Fruit fly (Drosophila melanogaster) whole organism, embryonic: ENCODE measurements around the gene CG9288.
A peak's percentile ranks its signal among the peaks of the same experiment; 100 is the strongest.

ENCODE experiments used
- ATbp ChIP-seq: fragments of 200-800 bp; sonication (Bioruptor generic); optimal IDR thresholded peaks from 2 replicates; lab custom pipeline; 2017; ENCODE audit warnings: missing biosample characterization, mild to moderate bottlenecking, missing genetic modification characterization, missing genetic modification reagents
- CG10565 ChIP-seq: fragments of 200-800 bp; sonication (Bioruptor generic); optimal IDR thresholded peaks from 3 replicates; lab custom pipeline; 2016; ENCODE audit warnings: missing biosample characterization, mild to moderate bottlenecking, missing genetic modification characterization
- CG11723 ChIP-seq: fragments of 200-800 bp; sonication (Bioruptor generic); optimal IDR thresholded peaks from 2 replicates; lab custom pipeline; 2017; ENCODE audit warnings: missing biosample characterization, mild to moderate bottlenecking, missing genetic modification characterization
- CG13775 ChIP-seq: fragments of 200-800 bp; sonication (Bioruptor generic); optimal IDR thresholded peaks from 3 replicates; lab custom pipeline; 2017; ENCODE audit warnings: missing biosample characterization, mild to moderate bottlenecking, missing genetic modification characterization
- CG14441 ChIP-seq: fragments of 200-800 bp; sonication (Bioruptor generic); IDR thresholded peaks from 2 replicates; pipeline ENCODE4 v1.3.6; 2022; ENCODE audit warnings: missing biosample characterization, missing genetic modification characterization
- CG14710 ChIP-seq: fragments of 200-800 bp; sonication (Bioruptor generic); optimal IDR thresholded peaks from 3 replicates; lab custom pipeline; 2019; ENCODE audit warnings: missing biosample characterization, mild to moderate bottlenecking, missing genetic modification characterization, moderate library complexity
- CG17612 ChIP-seq: fragments of 200-800 bp; sonication (Bioruptor generic); IDR thresholded peaks from 2 replicates; pipeline ENCODE4 v1.3.6; 2022; ENCODE audit warnings: missing biosample characterization, missing genetic modification characterization
- CG17829 ChIP-seq: fragments of 200-800 bp; optimal IDR thresholded peaks from 2 replicates; lab custom pipeline; 2019; ENCODE audit warnings: missing biosample characterization, mild to moderate bottlenecking, missing genetic modification characterization, moderate library complexity
- CG17912 ChIP-seq: fragments of 200-800 bp; sonication (Bioruptor generic); optimal IDR thresholded peaks from 2 replicates; lab custom pipeline; 2018; ENCODE audit warnings: missing biosample characterization, mild to moderate bottlenecking, missing genetic modification characterization
- CG18476 ChIP-seq: fragments of 200-800 bp; sonication (Bioruptor generic); optimal IDR thresholded peaks from 2 replicates; lab custom pipeline; 2016; ENCODE audit warnings: missing biosample characterization, mild to moderate bottlenecking, missing genetic modification characterization
- CG18599 ChIP-seq: fragments of 200-800 bp; sonication (Bioruptor generic); optimal IDR thresholded peaks from 3 replicates; lab custom pipeline; 2017; ENCODE audit warnings: missing biosample characterization, missing genetic modification characterization, mild to moderate bottlenecking, moderate library complexity, missing genetic modification reagents
- CG32532 ChIP-seq: fragments of 200-800 bp; sonication (Bioruptor generic); IDR thresholded peaks from 2 replicates; pipeline ENCODE4 v1.3.6; 2022; ENCODE audit warnings: missing biosample characterization, missing genetic modification characterization
- CG42726 ChIP-seq: fragments of 200-800 bp; sonication (Bioruptor generic); IDR thresholded peaks from 2 replicates; pipeline ENCODE4 v1.3.6; 2022; ENCODE audit warnings: missing biosample characterization, missing genetic modification characterization; ENCODE audit not compliant: partially characterized antibody
- CG4707 ChIP-seq: fragments of 200-800 bp; sonication (Bioruptor generic); optimal IDR thresholded peaks from 2 replicates; lab custom pipeline; 2018; ENCODE audit warnings: missing biosample characterization, mild to moderate bottlenecking, missing genetic modification characterization, moderate library complexity
- CG4854 ChIP-seq: fragments of 200-800 bp; sonication (Bioruptor generic); optimal IDR thresholded peaks from 2 replicates; lab custom pipeline; 2016; ENCODE audit warnings: missing biosample characterization, missing genetic modification characterization, inconsistent platforms
- CG7786 ChIP-seq: fragments of 200-800 bp; sonication (Bioruptor generic); optimal IDR thresholded peaks from 2 replicates; lab custom pipeline; 2016; ENCODE audit warnings: missing biosample characterization, missing genetic modification characterization
- CG9609 ChIP-seq: fragments of 200-800 bp; sonication (Bioruptor generic); optimal IDR thresholded peaks from 3 replicates; lab custom pipeline; 2016; ENCODE audit warnings: missing biosample characterization, missing genetic modification characterization
- CG9817 ChIP-seq: fragments of 200-800 bp; sonication (Bioruptor generic); optimal IDR thresholded peaks from 2 replicates; lab custom pipeline; 2018; ENCODE audit warnings: missing biosample characterization, mild to moderate bottlenecking, missing genetic modification characterization, moderate library complexity
- CG9876 ChIP-seq: fragments of 200-800 bp; sonication (Bioruptor generic); optimal IDR thresholded peaks from 2 replicates; lab custom pipeline; 2016; ENCODE audit warnings: missing biosample characterization, missing genetic modification characterization
- D19B ChIP-seq: fragments of 200-800 bp; sonication (Bioruptor generic); optimal IDR thresholded peaks from 2 replicates; lab custom pipeline; 2017; ENCODE audit warnings: missing biosample characterization, mild to moderate bottlenecking, missing genetic modification characterization
- Deaf1 ChIP-seq: fragments of 200-800 bp; optimal IDR thresholded peaks from 3 replicates; lab custom pipeline; 2019; ENCODE audit warnings: missing biosample characterization, mild to moderate bottlenecking, missing genetic modification characterization, moderate library complexity
- Dll ChIP-seq: fragments of 200-800 bp; sonication (Bioruptor generic); IDR thresholded peaks from 4 replicates; pipeline ENCODE4 v1.3.6; 2022; ENCODE audit warnings: missing biosample characterization, missing genetic modification characterization; ENCODE audit not compliant: partially characterized antibody
- ERR ChIP-seq: fragments of 200-800 bp; sonication (Bioruptor generic); optimal IDR thresholded peaks from 2 replicates; lab custom pipeline; 2016; ENCODE audit warnings: missing biosample characterization, missing genetic modification characterization
- Fer2 ChIP-seq: fragments of 200-800 bp; sonication (Bioruptor generic); optimal IDR thresholded peaks from 2 replicates; lab custom pipeline; 2018; ENCODE audit warnings: missing biosample characterization, mild to moderate bottlenecking, missing genetic modification characterization, moderate library complexity
- HLH4C ChIP-seq: fragments of 200-800 bp; sonication (Bioruptor generic); IDR thresholded peaks from 3 replicates; pipeline ENCODE4 v1.3.6; 2022; ENCODE audit warnings: missing biosample characterization, missing genetic modification characterization; ENCODE audit not compliant: partially characterized antibody
- Hsf ChIP-seq: fragments of 200-800 bp; sonication (Bioruptor generic); optimal IDR thresholded peaks from 3 replicates; lab custom pipeline; 2016; ENCODE audit warnings: missing biosample characterization, missing genetic modification characterization
- MESR4 ChIP-seq: fragments of 200-800 bp; sonication (Bioruptor generic); optimal IDR thresholded peaks from 2 replicates; lab custom pipeline; 2018; ENCODE audit warnings: missing biosample characterization, mild to moderate bottlenecking, missing genetic modification characterization, moderate library complexity
- Nf-YA ChIP-seq: fragments of 200-800 bp; sonication (Bioruptor generic); IDR thresholded peaks from 2 replicates; pipeline ENCODE4 v1.3.6; 2022; ENCODE audit warnings: missing biosample characterization, missing genetic modification characterization
- Optix ChIP-seq: fragments of 200-800 bp; sonication (Bioruptor generic); IDR thresholded peaks from 3 replicates; pipeline ENCODE4 v1.3.6; 2022; ENCODE audit warnings: missing biosample characterization, missing genetic modification characterization
- Scr ChIP-seq: fragments of 200-800 bp; sonication (Bioruptor generic); IDR thresholded peaks from 2 replicates; pipeline ENCODE4 v1.3.6; 2022; ENCODE audit warnings: missing biosample characterization, missing genetic modification characterization; ENCODE audit not compliant: partially characterized antibody
- Trl ChIP-seq, 3 experiments: fragments of >200 bp in 2 of 3; fragments of 200-800 bp in 1 of 3; sonication (Bioruptor generic) in 1 of 3; optimal IDR thresholded peaks; 2 replicates in 1 of 3; 3 replicates in 2 of 3; lab custom pipeline; 2016 to 2017; ENCODE audit warnings: missing biosample characterization in 1 of 3, missing genetic modification characterization in 1 of 3
- az2 ChIP-seq: fragments of 200-800 bp; sonication (Bioruptor generic); optimal IDR thresholded peaks from 3 replicates; lab custom pipeline; 2016; ENCODE audit warnings: missing biosample characterization, missing genetic modification characterization
- chm ChIP-seq: fragments of 200-800 bp; sonication (Bioruptor generic); IDR thresholded peaks from 2 replicates; pipeline ENCODE4 v1.3.6; 2022; ENCODE audit warnings: missing biosample characterization, missing genetic modification characterization
- chn ChIP-seq: fragments of 200-800 bp; sonication (Bioruptor generic); optimal IDR thresholded peaks from 2 replicates; lab custom pipeline; 2016; ENCODE audit warnings: missing biosample characterization, missing genetic modification characterization
- da ChIP-seq: fragments of 200-800 bp; sonication (Bioruptor generic); optimal IDR thresholded peaks from 2 replicates; lab custom pipeline; 2016; ENCODE audit warnings: missing biosample characterization, missing genetic modification characterization
- disco-r ChIP-seq: fragments of 200-800 bp; sonication (Bioruptor generic); optimal IDR thresholded peaks from 2 replicates; lab custom pipeline; 2016; ENCODE audit warnings: missing biosample characterization, missing genetic modification characterization
- dysf ChIP-seq: fragments of 200-800 bp; sonication (Bioruptor generic); IDR thresholded peaks from 3 replicates; pipeline ENCODE4 v1.3.6; 2022; ENCODE audit warnings: missing biosample characterization, missing genetic modification characterization
- fu2 ChIP-seq: fragments of 200-800 bp; sonication (Bioruptor generic); optimal IDR thresholded peaks from 2 replicates; lab custom pipeline; 2016; ENCODE audit warnings: missing biosample characterization, missing genetic modification characterization
- insv ChIP-seq, 2 experiments: fragments of 200-800 bp; sonication (Bioruptor generic); optimal IDR thresholded peaks; 3 replicates each; lab custom pipeline; 2016 to 2018; ENCODE audit warnings: missing biosample characterization in 2 of 2, missing genetic modification characterization in 2 of 2
- luna ChIP-seq: fragments of 200-800 bp; sonication (Bioruptor generic); optimal IDR thresholded peaks from 2 replicates; lab custom pipeline; 2016; ENCODE audit warnings: missing biosample characterization, missing genetic modification characterization
- maf-S ChIP-seq: fragments of 200-800 bp; sonication (Bioruptor generic); optimal IDR thresholded peaks from 2 replicates; lab custom pipeline; 2016; ENCODE audit warnings: missing biosample characterization, missing genetic modification characterization
- nom ChIP-seq: fragments of 200-800 bp; sonication (Bioruptor generic); optimal IDR thresholded peaks from 2 replicates; lab custom pipeline; 2017; ENCODE audit warnings: missing biosample characterization, missing genetic modification characterization, mild to moderate bottlenecking, moderate library complexity, missing genetic modification reagents
- oc ChIP-seq: fragments of 200-800 bp; sonication (Bioruptor generic); optimal IDR thresholded peaks from 2 replicates; lab custom pipeline; 2018; ENCODE audit warnings: missing biosample characterization, mild to moderate bottlenecking, missing genetic modification characterization, moderate library complexity
- otp ChIP-seq: fragments of 200-800 bp; sonication (Bioruptor generic); IDR thresholded peaks from 3 replicates; pipeline ENCODE4, ENCODE4 v1.3.6; 2022; ENCODE audit warnings: missing biosample characterization, missing genetic modification characterization
- pros ChIP-seq: fragments of 200-800 bp; sonication (Bioruptor generic); optimal IDR thresholded peaks from 3 replicates; lab custom pipeline; 2019; ENCODE audit warnings: missing biosample characterization, mild to moderate bottlenecking, missing genetic modification characterization, moderate library complexity
- row ChIP-seq: fragments of 200-800 bp; sonication (Bioruptor generic); IDR thresholded peaks from 3 replicates; pipeline ENCODE4 v1.3.6; 2022; ENCODE audit warnings: missing biosample characterization, missing genetic modification characterization
- sr ChIP-seq: fragments of 200-800 bp; sonication (Bioruptor generic); IDR thresholded peaks from 3 replicates; pipeline ENCODE4 v1.3.6; 2022; ENCODE audit warnings: missing biosample characterization, missing genetic modification characterization
- ssp ChIP-seq: fragments of 200-800 bp; sonication (Bioruptor generic); IDR thresholded peaks from 2 replicates; pipeline ENCODE4 v1.3.6; 2022; ENCODE audit warnings: missing biosample characterization, missing genetic modification characterization
- wek ChIP-seq: fragments of 200-800 bp; sonication (Bioruptor generic); optimal IDR thresholded peaks from 3 replicates; lab custom pipeline; 2018; ENCODE audit warnings: missing biosample characterization, mild to moderate bottlenecking, missing genetic modification characterization, moderate library complexity

The CG9288 gene

dm6 chr3R:13793979-13794665 lies 14.7 kb downstream of the CG9288 start (continued):
- TF ChIP-seq CG17829 (tag; lab: Kevin White, UChicago) (peak; percentile 71), CG14710 (peak; percentile 73), MESR4 (no peak), insv (GFP tag; optimal IDR thresholded peaks at IDR 0.05; lab: Kevin White, UChicago) (no peak), CG17912 (GFP tag; lab: Kevin White, UChicago) (no peak), oc (tag; lab: Kevin White, UChicago) (peak; percentile 71), Fer2 (tag; lab: Kevin White, UChicago) (no peak), CG9876 (GFP tag; lab: Kevin White, UChicago) (no peak), CG10565 (GFP tag; lab: Kevin White, UChicago) (no peak), CG11723 (GFP tag; lab: Kevin White, UChicago) (peak; percentile 25), sr (GFP tag; lab: Robert Waterston, UW) (no peak), CG9609 (GFP tag; lab: Kevin White, UChicago) (no peak), nom (GFP tag; lab: Kevin White, UChicago) (no peak), CG4854 (no peak), Deaf1 (tag; lab: Kevin White, UChicago) (peak; percentile 13), maf-S (GFP tag; lab: Kevin White, UChicago) (no peak), Hsf (GFP tag; lab: Kevin White, UChicago) (peak; percentile 36), Scr (GFP tag; lab: Robert Waterston, UW) (no peak), CG7786 (GFP tag; lab: Kevin White, UChicago) (no peak), Optix (GFP tag; lab: Robert Waterston, UW) (peak; percentile 12; the same call in 1 of the 3 replicates), dysf (GFP tag; lab: Robert Waterston, UW) (peak; percentile 62), row (peak; percentile 67), CG9817 (tag; lab: Kevin White, UChicago) (peak; percentile 33), az2 (GFP tag; lab: Kevin White, UChicago) (peak; percentile 81), ssp (GFP tag; lab: Robert Waterston, UW) (peak; percentile 51; the same call in 1 of the 2 replicates), Dll (no peak), CG14441 (GFP tag; lab: Robert Waterston, UW) (no peak), luna (GFP tag; lab: Kevin White, UChicago) (no peak), CG13775 (GFP tag; lab: Kevin White, UChicago) (peak; percentile 42), ATbp (peak; percentile 84), chm (peak; percentile 31; the same call in 1 of the 2 replicates), fu2 (GFP tag; lab: Kevin White, UChicago) (no peak), ERR (GFP tag; lab: Kevin White, UChicago) (no peak), CG42726 (GFP tag; lab: Robert Waterston, UW) (no peak), Trl (optimal IDR thresholded peaks at IDR 0.05; lab: Kevin White, UChicago) (no peak), Trl (GFP tag; optimal IDR thresholded peaks at IDR 0.05; lab: Kevin White, UChicago) (no peak), Nf-YA (GFP tag; lab: Robert Waterston, UW) (0 out of 2 replicates have a peak, but pooled peaks have one; percentile 24), pros (no peak), da (no peak), HLH4C (GFP tag; lab: Robert Waterston, UW) (no peak), otp (0 out of 3 replicates have a peak, but pooled peaks have one; percentile 35), chn (no peak), CG17612 (no peak), wek (GFP tag; lab: Kevin White, UChicago) (no peak), CG4707 (GFP tag; lab: Kevin White, UChicago) (peak; percentile 54), CG32532 (GFP tag; lab: Robert Waterston, UW) (no peak), CG18599 (peak; percentile 57), disco-r (no peak), D19B (GFP tag; lab: Kevin White, UChicago) (no peak), CG18476 (GFP tag; lab: Kevin White, UChicago) (peak; percentile 4)
